Worm (Caenorhabditis elegans): Measurements from ENCODE around the gene gcy-36.
A peak's percentile ranks its signal among the peaks of the same experiment; 100 is the strongest.

The gcy-36 gene

DNA sequence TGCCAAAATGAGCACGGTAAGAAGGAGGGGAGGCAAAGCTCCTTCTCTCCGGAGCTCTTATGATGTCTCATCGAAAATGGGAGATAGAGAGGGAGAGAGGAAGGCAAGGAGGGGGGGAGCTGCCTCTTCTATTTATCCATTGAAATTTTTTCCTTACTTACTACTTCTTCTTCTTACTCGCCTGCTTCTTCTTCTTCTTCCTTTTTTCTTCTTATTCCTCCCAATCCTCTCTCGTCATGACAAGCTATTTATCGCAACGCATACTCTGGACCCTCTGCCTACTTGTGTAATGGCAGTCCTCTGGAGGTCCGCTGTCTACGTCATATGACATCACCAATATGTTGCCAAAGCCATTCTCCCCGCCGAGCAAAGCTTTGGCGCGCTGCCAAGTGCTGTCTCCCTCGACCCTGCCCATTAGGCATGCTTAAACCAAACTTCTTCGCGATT, 56.4 kb downstream of the gcy-36 start (continued):
- TF ChIP-seq ceh-20 (GFP tag; IDR thresholded peaks at IDR 0.05) (peak; percentile 57; the same call in 1 of the 2 replicates), hlh-30 (tag; optimal IDR thresholded peaks at IDR 0.05; ENCODE audit: insufficient read depth) (peak; percentile 72), ceh-62 (tag; optimal IDR thresholded peaks at IDR 0.05) (no peak), nhr-11 (tag; optimal IDR thresholded peaks at IDR 0.05) (peak; percentile 50), nhr-77 (tag; optimal IDR thresholded peaks at IDR 0.05) (no peak), ctbp-1 (GFP tag; IDR thresholded peaks at IDR 0.05) (peak; percentile 90; the same call in 1 of the 2 replicates), zfp-2 (tag; optimal IDR thresholded peaks at IDR 0.05) (peak; percentile 47), rbr-2 (tag; optimal IDR thresholded peaks at IDR 0.05) (peak; percentile 73), tra-1 (GFP tag; IDR thresholded peaks at IDR 0.05) (0 out of 2 replicates have a peak, but pooled peaks have one; percentile 47), madf-5 (GFP tag; IDR thresholded peaks at IDR 0.05) (no peak), pqm-1 (tag; optimal IDR thresholded peaks at IDR 0.05) (no peak), ama-1 (optimal IDR thresholded peaks at IDR 0.05) (no peak), nhr-111 (GFP tag; optimal IDR thresholded peaks at IDR 0.05) (no peak), spr-3 (GFP tag; optimal IDR thresholded peaks at IDR 0.05) (no peak), lin-38 (GFP tag; IDR thresholded peaks at IDR 0.05) (no peak), ZK337.2 (GFP tag; IDR thresholded peaks at IDR 0.05) (0 out of 2 replicates have a peak, but pooled peaks have one; percentile 26), nhr-25 (tag; optimal IDR thresholded peaks at IDR 0.05; ENCODE audit: borderline replicate concordance, insufficient read depth) (no peak), nhr-28 (tag; optimal IDR thresholded peaks at IDR 0.05) (no peak), ceh-32 (tag; optimal IDR thresholded peaks at IDR 0.05; ENCODE audit: poor library complexity) (no peak), ceh-28 (tag; optimal IDR thresholded peaks at IDR 0.05) (no peak), mep-1 (tag; optimal IDR thresholded peaks at IDR 0.05) (peak; percentile 51), zag-1 (tag; optimal IDR thresholded peaks at IDR 0.05) (no peak), hif-1 (tag; optimal IDR thresholded peaks at IDR 0.05) (peak in 1 of 2 experiments; percentile 55), ceh-44 (GFP tag; IDR thresholded peaks at IDR 0.05) (0 out of 2 replicates have a peak, but pooled peaks have one; percentile 8), zfp-3 (GFP tag; conservative IDR thresholded peaks at IDR 0.05) (no peak), lim-7 (GFP tag; IDR thresholded peaks at IDR 0.05) (no peak), mdt-29 (GFP tag; IDR thresholded peaks at IDR 0.05) (no peak), spr-1 (tag; optimal IDR thresholded peaks at IDR 0.05) (no peak), php-3 (GFP tag; IDR thresholded peaks at IDR 0.05) (no peak), attf-4 (tag; optimal IDR thresholded peaks at IDR 0.05) (no peak), lin-29 (GFP tag; IDR thresholded peaks at IDR 0.05) (no peak), egl-43 (GFP tag; IDR thresholded peaks at IDR 0.05) (peak; percentile 44; the same call in 1 of the 2 replicates), mes-2 (tag; optimal IDR thresholded peaks at IDR 0.05; ENCODE audit: poor library complexity, severe bottlenecking) (no peak), unc-62 (GFP tag; optimal IDR thresholded peaks at IDR 0.05 in 1 of 2) (peak in 1 of 2 experiments; percentile 97), unc-62 (tag; optimal IDR thresholded peaks at IDR 0.05) (no peak), ces-1 (GFP tag; optimal IDR thresholded peaks at IDR 0.05) (no peak), daf-8 (GFP tag; IDR thresholded peaks at IDR 0.05) (no peak), F37D6.2 (tag; optimal IDR thresholded peaks at IDR 0.05) (peak; percentile 76), lsy-2 (tag; optimal IDR thresholded peaks at IDR 0.05) (peak; percentile 69 to 76)
